Worm (Caenorhabditis elegans): Measurements from ENCODE around the gene flap-1.
A peak's percentile ranks its signal among the peaks of the same experiment; 100 is the strongest.

Gene flap-1

ce11 chrIII:6887574-6887973, 41.1 kb downstream of the flap-1 start (continued):
- TF ChIP-seq ceh-22 (tag; optimal IDR thresholded peaks at IDR 0.05) = no peak
- peak; percentile 57 for TF ChIP-seq dmd-4 (tag; optimal IDR thresholded peaks at IDR 0.05; ENCODE audit: borderline replicate concordance)
- peak; percentile 52 for TF ChIP-seq K02D7.2 (tag; optimal IDR thresholded peaks at IDR 0.05)
- peak; percentile 53 for TF ChIP-seq hlh-8 (tag; optimal IDR thresholded peaks at IDR 0.05)
- peak; percentile 74 for TF ChIP-seq ceh-18 (tag; optimal IDR thresholded peaks at IDR 0.05)
- TF ChIP-seq unc-42 (tag; optimal IDR thresholded peaks at IDR 0.05) = peak; percentile 74
- peak; percentile 66 for TF ChIP-seq sox-2 (GFP tag; IDR thresholded peaks at IDR 0.05)
- peak; percentile 67 for TF ChIP-seq rnt-1 (tag; optimal IDR thresholded peaks at IDR 0.05)
- TF ChIP-seq ztf-16 (tag; optimal IDR thresholded peaks at IDR 0.05) = peak; percentile 72
- no peak for TF ChIP-seq ceh-30 (tag; optimal IDR thresholded peaks at IDR 0.05)
- peak; percentile 54 for TF ChIP-seq Y22D7AL.16 (tag; optimal IDR thresholded peaks at IDR 0.05)
- no peak for TF ChIP-seq fkh-10 (GFP tag; optimal IDR thresholded peaks at IDR 0.05)
- TF ChIP-seq nfya-1 (tag; optimal IDR thresholded peaks at IDR 0.05) = peak; percentile 54
- TF ChIP-seq tbx-2 (tag; optimal IDR thresholded peaks at IDR 0.05) = peak; percentile 70
- TF ChIP-seq ceh-14 (tag; optimal IDR thresholded peaks at IDR 0.05) = peak; percentile 47
- peak; percentile 58 for TF ChIP-seq T23F11.4 (GFP tag; optimal IDR thresholded peaks at IDR 0.05)
- TF ChIP-seq nhr-232 (tag; optimal IDR thresholded peaks at IDR 0.05) = peak; percentile 79
- no peak for TF ChIP-seq hlh-13 (GFP tag; optimal IDR thresholded peaks at IDR 0.05)
- TF ChIP-seq ceh-48 (tag; optimal IDR thresholded peaks at IDR 0.05) = peak; percentile 60

ce11 chrIII:6885889-6886288, 42.7 kb downstream of the flap-1 start:
- TF ChIP-seq ceh-24 (tag; optimal IDR thresholded peaks at IDR 0.05) = no peak
- TF ChIP-seq gmeb-2 (tag; optimal IDR thresholded peaks at IDR 0.05) = no peak
- TF ChIP-seq hlh-8 (tag; optimal IDR thresholded peaks at IDR 0.05) = no peak
- no peak for TF ChIP-seq odd-2 (tag; optimal IDR thresholded peaks at IDR 0.05)
- no peak for TF ChIP-seq hlh-30 (tag; optimal IDR thresholded peaks at IDR 0.05; ENCODE audit: insufficient read depth)
- TF ChIP-seq nhr-11 (tag; optimal IDR thresholded peaks at IDR 0.05) = no peak
- no peak for TF ChIP-seq dve-1 (tag; optimal IDR thresholded peaks at IDR 0.05)
- TF ChIP-seq hlh-6 (tag; optimal IDR thresholded peaks at IDR 0.05) = no peak
- TF ChIP-seq madf-2 (tag; optimal IDR thresholded peaks at IDR 0.05) = no peak
- no peak for TF ChIP-seq ceh-30 (tag; optimal IDR thresholded peaks at IDR 0.05)
- no peak for TF ChIP-seq fkh-10 (GFP tag; optimal IDR thresholded peaks at IDR 0.05)
- TF ChIP-seq ama-1 (optimal IDR thresholded peaks at IDR 0.05) = no peak
- no peak for TF ChIP-seq unc-86 (tag; optimal IDR thresholded peaks at IDR 0.05)
- no peak for TF ChIP-seq nfya-1 (tag; optimal IDR thresholded peaks at IDR 0.05)
- no peak for TF ChIP-seq elt-4 (tag; optimal IDR thresholded peaks at IDR 0.05)
- TF ChIP-seq che-1 (tag; optimal IDR thresholded peaks at IDR 0.05) = no peak
- TF ChIP-seq ref-2 (tag; optimal IDR thresholded peaks at IDR 0.05) = no peak
- no peak for TF ChIP-seq lim-6 (tag; optimal IDR thresholded peaks at IDR 0.05)
- TF ChIP-seq rnt-1 (tag; optimal IDR thresholded peaks at IDR 0.05) = no peak
- no peak for TF ChIP-seq pqm-1 (tag; optimal IDR thresholded peaks at IDR 0.05)

- TF ChIP-seq ceh-9 (tag; optimal IDR thresholded peaks at IDR 0.05) (no peak), tbx-7 (tag; optimal IDR thresholded peaks at IDR 0.05) (no peak), zip-5 (tag; optimal IDR thresholded peaks at IDR 0.05) (no peak), hlh-8 (tag; optimal IDR thresholded peaks at IDR 0.05) (no peak), pat-9 (tag; optimal IDR thresholded peaks at IDR 0.05) (no peak), hlh-13 (GFP tag; optimal IDR thresholded peaks at IDR 0.05) (no peak)
Observed at ce11 chrIII:6884203-6884602, 44.4 kb downstream of the flap-1 start, which contains the start of gene med-2. med-2 (plus strand) TSS chrIII:6884503.

- TF ChIP-seq odd-2 (tag; optimal IDR thresholded peaks at IDR 0.05) (no peak), tbx-7 (tag; optimal IDR thresholded peaks at IDR 0.05) (no peak), ceh-18 (tag; optimal IDR thresholded peaks at IDR 0.05) (no peak), elt-2 (tag; optimal IDR thresholded peaks at IDR 0.05) (no peak), ceh-14 (tag; optimal IDR thresholded peaks at IDR 0.05) (no peak), pax-1 (tag; optimal IDR thresholded peaks at IDR 0.05) (no peak), zip-5 (tag; optimal IDR thresholded peaks at IDR 0.05) (no peak), nhr-11 (tag; optimal IDR thresholded peaks at IDR 0.05) (no peak), pha-2 (tag; optimal IDR thresholded peaks at IDR 0.05) (no peak), C08G9.2 (tag; optimal IDR thresholded peaks at IDR 0.05) (no peak), elt-4 (tag; optimal IDR thresholded peaks at IDR 0.05) (no peak), Y22D7AL.16 (tag; optimal IDR thresholded peaks at IDR 0.05) (no peak), unc-42 (tag; optimal IDR thresholded peaks at IDR 0.05) (no peak), hlh-8 (tag; optimal IDR thresholded peaks at IDR 0.05) (no peak), ceh-2 (tag; optimal IDR thresholded peaks at IDR 0.05) (no peak), ceh-22 (tag; optimal IDR thresholded peaks at IDR 0.05) (no peak), fax-1 (tag; optimal IDR thresholded peaks at IDR 0.05) (no peak), gmeb-2 (tag; optimal IDR thresholded peaks at IDR 0.05) (no peak)
Observed at ce11 chrIII:6881745-6882144, 46.9 kb downstream of the flap-1 start.

Data from whole organism, late embryonic.